Worm (Caenorhabditis elegans) whole organism, late embryonic: ENCODE results near the gene gakh-1.

Experiments
- K09A11.1 ChIP-seq: sonication (generic microtip); optimal IDR thresholded peaks from 2 replicates; lab custom pipeline; 2017; ENCODE audit warnings: antibody characterized with exemption, mild to moderate bottlenecking, missing genetic modification characterization, missing compliant biosample characterization; ENCODE audit not compliant: insufficient read depth
- ama-1 ChIP-seq: fragments of 150-350 bp; optimal IDR thresholded peaks from 2 replicates; lab custom pipeline; 2014
- hlh-13 ChIP-seq: fragments of 200-800 bp; sonication (Bioruptor generic); optimal IDR thresholded peaks from 2 replicates; lab custom pipeline; 2018; ENCODE audit warnings: mild to moderate bottlenecking, missing genetic modification characterization, missing compliant biosample characterization
- syd-9 ChIP-seq: sonication (generic microtip); optimal IDR thresholded peaks from 2 replicates; lab custom pipeline; 2016; ENCODE audit warnings: mild to moderate bottlenecking, missing genetic modification characterization, moderate library complexity, missing compliant biosample characterization

ce11 chrX:5821842-5822241 lies 39.5 kb downstream of the gakh-1 start, which contains the start of gene hbl-1:
- TF ChIP-seq ama-1 = no peak
- no peak for TF ChIP-seq hlh-13 (GFP tag; lab: Kevin White, UChicago)
- no peak for TF ChIP-seq syd-9 (tag; lab: Kevin White, UChicago)
- no peak for TF ChIP-seq K09A11.1
